Worm (Caenorhabditis elegans) whole organism, L3 larva: Measurements from ENCODE around the gene F09G2.8.

Source experiments
- R02D3.7 ChIP-seq: fragments of 150-350 bp; optimal IDR thresholded peaks from 2 replicates; lab custom pipeline; 2014; ENCODE audit warnings: missing biosample characterization, missing genetic modification characterization
- ZK546.5 ChIP-seq: sonication (generic microtip); optimal IDR thresholded peaks from 2 replicates; lab custom pipeline; 2017; ENCODE audit warnings: missing biosample characterization, missing genetic modification characterization
- aly-2 ChIP-seq: fragments of 150-350 bp; optimal IDR thresholded peaks from 2 replicates; lab custom pipeline; 2014; ENCODE audit warnings: missing biosample characterization, missing genetic modification characterization
- ceh-16 ChIP-seq: sonication (generic microtip); optimal IDR thresholded peaks from 2 replicates; lab custom pipeline; 2017; ENCODE audit warnings: missing biosample characterization, missing genetic modification characterization
- ceh-28 ChIP-seq: fragments of 150-350 bp; optimal IDR thresholded peaks from 2 replicates; lab custom pipeline; 2014; ENCODE audit warnings: missing biosample characterization, missing genetic modification reagents, missing genetic modification characterization
- ceh-82 ChIP-seq: fragments of 150-350 bp; optimal IDR thresholded peaks from 2 replicates; lab custom pipeline; 2014; ENCODE audit warnings: missing biosample characterization, missing genetic modification characterization
- ceh-9 ChIP-seq: sonication (generic microtip); optimal IDR thresholded peaks from 2 replicates; lab custom pipeline; 2018; ENCODE audit warnings: missing biosample characterization, missing genetic modification characterization
- daf-12 ChIP-seq: fragments of 150-350 bp; optimal IDR thresholded peaks from 2 replicates; lab custom pipeline; 2014; ENCODE audit warnings: missing biosample characterization, missing genetic modification reagents, missing genetic modification characterization
- egl-27 ChIP-seq: sonication (generic microtip); optimal IDR thresholded peaks from 4 replicates; lab custom pipeline; 2017; ENCODE audit warnings: missing biosample characterization, missing genetic modification reagents, missing genetic modification characterization
- elt-1 ChIP-seq: fragments of 150-350 bp; optimal IDR thresholded peaks from 2 replicates; lab custom pipeline; 2014; ENCODE audit warnings: missing biosample characterization, missing genetic modification characterization
- elt-2 ChIP-seq: sonication (generic microtip); optimal IDR thresholded peaks from 2 replicates; lab custom pipeline; 2016; ENCODE audit warnings: missing genetic modification reagents, mild to moderate bottlenecking, missing genetic modification characterization, missing compliant biosample characterization
- elt-3 ChIP-seq, 3 experiments: fragments of 150-350 bp in 1 of 3; sonication (generic microtip) in 2 of 3; optimal IDR thresholded peaks; 2 replicates in 2 of 3; 4 replicates in 1 of 3; lab custom pipeline; 2014 to 2017; ENCODE audit warnings: missing biosample characterization in 3 of 3, missing genetic modification characterization in 3 of 3
- eor-1 ChIP-seq, 2 experiments: fragments of 150-350 bp; optimal IDR thresholded peaks; 2 replicates each; lab custom pipeline; 2014 to 2018; ENCODE audit warnings: missing biosample characterization in 2 of 2, missing genetic modification characterization in 2 of 2
- fkh-10 ChIP-seq: sonication (generic microtip); optimal IDR thresholded peaks from 2 replicates; lab custom pipeline; 2017; ENCODE audit warnings: missing biosample characterization, missing genetic modification reagents, missing genetic modification characterization
- fkh-2 ChIP-seq: fragments of 150-350 bp; optimal IDR thresholded peaks from 2 replicates; lab custom pipeline; 2014; ENCODE audit warnings: missing biosample characterization, missing genetic modification reagents, missing genetic modification characterization
- fos-1 ChIP-seq: fragments of 150-350 bp; optimal IDR thresholded peaks from 2 replicates; lab custom pipeline; 2014; ENCODE audit warnings: missing biosample characterization, missing genetic modification characterization
- lin-15B ChIP-seq: fragments of 150-350 bp; optimal IDR thresholded peaks from 2 replicates; lab custom pipeline; 2014; ENCODE audit warnings: missing biosample characterization, missing genetic modification characterization
- lsy-12 ChIP-seq: sonication (generic microtip); optimal IDR thresholded peaks from 2 replicates; lab custom pipeline; 2016; ENCODE audit warnings: mild to moderate bottlenecking, missing genetic modification characterization, missing compliant biosample characterization
- mdl-1 ChIP-seq: fragments of 150-350 bp; optimal IDR thresholded peaks from 2 replicates; lab custom pipeline; 2014; ENCODE audit warnings: missing biosample characterization, missing genetic modification characterization
- mml-1 ChIP-seq: fragments of 150-350 bp; sonication (generic microtip); optimal IDR thresholded peaks from 3 replicates; lab custom pipeline; 2014; ENCODE audit warnings: missing biosample characterization, missing genetic modification characterization
- nfya-1 ChIP-seq: sonication (generic microtip); optimal IDR thresholded peaks from 2 replicates; lab custom pipeline; 2017; ENCODE audit warnings: missing genetic modification characterization, mild to moderate bottlenecking, missing compliant biosample characterization, antibody characterized with exemption, moderate library complexity; ENCODE audit not compliant: insufficient read depth
- nhr-11 ChIP-seq: fragments of 150-350 bp; optimal IDR thresholded peaks from 2 replicates; lab custom pipeline; 2014; ENCODE audit warnings: missing biosample characterization, missing genetic modification characterization
- nhr-12 ChIP-seq: fragments of 150-350 bp; optimal IDR thresholded peaks from 2 replicates; lab custom pipeline; 2014; ENCODE audit warnings: missing biosample characterization, missing genetic modification characterization
- nhr-23 ChIP-seq: fragments of 150-350 bp; optimal IDR thresholded peaks from 2 replicates; lab custom pipeline; 2014; ENCODE audit warnings: missing biosample characterization, missing genetic modification reagents, missing genetic modification characterization
- nhr-237 ChIP-seq: fragments of 150-350 bp; optimal IDR thresholded peaks from 2 replicates; lab custom pipeline; 2014; ENCODE audit warnings: missing biosample characterization, missing genetic modification characterization
- nhr-25 ChIP-seq: sonication (generic microtip); optimal IDR thresholded peaks from 2 replicates; lab custom pipeline; 2017; ENCODE audit warnings: missing biosample characterization, missing genetic modification characterization
- nhr-28 ChIP-seq: fragments of 150-350 bp; optimal IDR thresholded peaks from 2 replicates; lab custom pipeline; 2014; ENCODE audit warnings: missing biosample characterization, missing genetic modification characterization
- nhr-76 ChIP-seq: fragments of 150-350 bp; sonication (generic microtip); optimal IDR thresholded peaks from 5 replicates; lab custom pipeline; 2014; ENCODE audit warnings: missing biosample characterization, missing genetic modification characterization
- nhr-77 ChIP-seq: fragments of 150-350 bp; optimal IDR thresholded peaks from 2 replicates; lab custom pipeline; 2014; ENCODE audit warnings: missing biosample characterization, missing genetic modification characterization
- pha-4 ChIP-seq: fragments of 150-350 bp; optimal IDR thresholded peaks from 2 replicates; lab custom pipeline; 2014; ENCODE audit warnings: missing biosample characterization, missing genetic modification reagents, missing genetic modification characterization
- pqm-1 ChIP-seq: fragments of 150-350 bp; optimal IDR thresholded peaks from 2 replicates; lab custom pipeline; 2017; ENCODE audit warnings: missing biosample characterization, missing genetic modification characterization, inconsistent platforms
- sea-2 ChIP-seq: fragments of 150-350 bp; sonication (generic microtip); optimal IDR thresholded peaks from 4 replicates; lab custom pipeline; 2014; ENCODE audit warnings: missing biosample characterization, missing genetic modification reagents, missing genetic modification characterization
- skn-1 ChIP-seq: fragments of 150-350 bp; optimal IDR thresholded peaks from 2 replicates; lab custom pipeline; 2014; ENCODE audit warnings: missing biosample characterization, missing genetic modification characterization
- snpc-4 ChIP-seq: fragments of 150-350 bp; optimal IDR thresholded peaks from 2 replicates; lab custom pipeline; 2014; ENCODE audit warnings: missing biosample characterization, missing genetic modification characterization
- tbx-2 ChIP-seq: sonication (generic microtip); optimal IDR thresholded peaks from 2 replicates; lab custom pipeline; 2016; ENCODE audit warnings: mild to moderate bottlenecking, missing genetic modification characterization, missing compliant biosample characterization
- unc-62 ChIP-seq: fragments of 150-350 bp; sonication (generic microtip); optimal IDR thresholded peaks from 4 replicates; lab custom pipeline; 2014; ENCODE audit warnings: missing biosample characterization, missing genetic modification reagents, missing genetic modification characterization
- zag-1 ChIP-seq: fragments of 150-350 bp; optimal IDR thresholded peaks from 2 replicates; lab custom pipeline; 2014; ENCODE audit warnings: missing biosample characterization, missing genetic modification characterization
- ztf-11 ChIP-seq: fragments of 150-350 bp; optimal IDR thresholded peaks from 2 replicates; lab custom pipeline; 2014; ENCODE audit warnings: missing biosample characterization, missing genetic modification characterization
- ztf-4 ChIP-seq: fragments of 150-350 bp; optimal IDR thresholded peaks from 2 replicates; lab custom pipeline; 2014; ENCODE audit warnings: missing biosample characterization, missing genetic modification characterization

Gene F09G2.8

DNA sequence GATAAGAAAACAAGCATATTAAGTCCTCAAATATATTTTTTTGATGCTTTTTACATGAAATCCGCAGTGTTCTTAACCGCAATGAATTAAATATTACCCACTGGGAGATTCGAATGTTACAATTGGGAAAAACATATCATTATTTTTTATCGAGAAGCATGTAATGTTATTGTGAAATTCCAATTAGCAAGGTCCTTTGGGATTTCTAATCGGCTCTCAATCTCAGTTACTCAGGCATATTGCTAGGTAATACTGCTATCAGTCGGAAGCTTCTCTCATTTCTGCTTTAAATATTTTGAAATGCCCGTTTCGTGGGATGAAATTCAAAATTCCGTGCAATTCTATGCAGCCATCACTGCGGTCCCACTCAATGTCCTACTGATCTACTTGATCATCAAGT is 34.1 kb downstream of the F09G2.8 start, which contains the start of gene str-204:
Gene str-204 (plus strand): TSS at position 301 of the 400 bp plus-strand sequence.
- TF ChIP-seq R02D3.7 (tag; lab: Kevin White, UChicago) (no peak), ZK546.5 (tag; lab: Kevin White, UChicago) (no peak), nhr-23 (no peak), ztf-4 (tag; lab: Kevin White, UChicago) (no peak), elt-3 (tag; optimal IDR thresholded peaks at IDR 0.05; lab: Kevin White, UChicago) (no peak), egl-27 (tag; lab: Kevin White, UChicago) (no peak), tbx-2 (tag; lab: Kevin White, UChicago) (no peak), ceh-82 (tag; lab: Kevin White, UChicago) (no peak), mdl-1 (tag; lab: Kevin White, UChicago) (no peak), nhr-25 (tag; lab: Kevin White, UChicago) (no peak), nhr-12 (no peak), lin-15B (tag; lab: Kevin White, UChicago) (no peak), snpc-4 (tag; lab: Kevin White, UChicago) (no peak), skn-1 (tag; lab: Kevin White, UChicago) (no peak), nhr-28 (tag; lab: Kevin White, UChicago) (no peak), fkh-2 (tag; lab: Kevin White, UChicago) (no peak), aly-2 (tag; lab: Kevin White, UChicago) (no peak), nfya-1 (tag; lab: Kevin White, UChicago) (no peak), daf-12 (no peak), zag-1 (tag; lab: Kevin White, UChicago) (no peak)

ce11 chrV:7157089-7157488 is 36.4 kb downstream of the F09G2.8 start, which contains the start of gene ugt-39:
ugt-39 (plus strand) TSS chrV:7157142.
- TF ChIP-seq fos-1 (tag; lab: Kevin White, UChicago) (no peak), elt-2 (tag; lab: Kevin White, UChicago) (peak; percentile 61), lsy-12 (tag; lab: Kevin White, UChicago) (no peak), nhr-77 (tag; lab: Kevin White, UChicago) (no peak), ztf-11 (no peak), ZK546.5 (tag; lab: Kevin White, UChicago) (no peak), aly-2 (tag; lab: Kevin White, UChicago) (no peak), ceh-28 (no peak), sea-2 (GFP tag; lab: Kevin White, UChicago) (no peak), nhr-28 (tag; lab: Kevin White, UChicago) (no peak), mdl-1 (tag; lab: Kevin White, UChicago) (no peak), pqm-1 (peak; percentile 69), tbx-2 (tag; lab: Kevin White, UChicago) (no peak), zag-1 (tag; lab: Kevin White, UChicago) (no peak), skn-1 (tag; lab: Kevin White, UChicago) (peak; percentile 38), nfya-1 (tag; lab: Kevin White, UChicago) (no peak), elt-3 (tag; optimal IDR thresholded peaks at IDR 0.05; lab: Kevin White, UChicago) (no peak), snpc-4 (tag; lab: Kevin White, UChicago) (no peak)

DNA sequence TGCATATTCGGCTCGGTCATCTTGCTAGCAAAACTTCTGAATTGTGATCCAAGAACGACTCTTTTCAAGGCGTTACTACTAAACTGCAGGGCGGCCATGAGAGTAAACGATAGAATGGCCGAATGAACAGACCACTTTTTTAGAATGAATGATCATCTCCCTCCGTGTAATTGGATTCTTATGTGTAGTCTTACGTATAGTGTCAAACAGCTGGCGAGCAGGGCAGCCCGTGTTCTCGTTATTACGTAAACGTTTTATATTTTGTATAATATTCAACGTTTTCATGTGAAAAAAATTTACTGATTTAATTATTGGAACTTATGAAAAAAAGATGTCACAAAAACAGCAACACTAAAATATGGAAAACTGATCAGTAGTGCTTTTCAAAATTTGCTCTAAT is 37.4 kb downstream of the F09G2.8 start, which contains the start of gene F10D2.10:
Gene F10D2.10 (minus strand): TSS at position 101 of the 400 bp plus-strand sequence.
- TF ChIP-seq zag-1 (tag; lab: Kevin White, UChicago) (no peak), snpc-4 (tag; lab: Kevin White, UChicago) (no peak), R02D3.7 (tag; lab: Kevin White, UChicago) (no peak), ztf-11 (no peak), elt-3 (tag; optimal IDR thresholded peaks at IDR 0.05; lab: Kevin White, UChicago) (no peak), nhr-23 (no peak), unc-62 (GFP tag; lab: Kevin White, UChicago) (no peak), nhr-12 (no peak), elt-2 (tag; lab: Kevin White, UChicago) (no peak), fkh-2 (tag; lab: Kevin White, UChicago) (no peak), nfya-1 (tag; lab: Kevin White, UChicago) (no peak), nhr-237 (tag; lab: Kevin White, UChicago) (no peak), lsy-12 (tag; lab: Kevin White, UChicago) (no peak), mml-1 (tag; lab: Kevin White, UChicago) (no peak), fkh-10 (no peak)

DNA sequence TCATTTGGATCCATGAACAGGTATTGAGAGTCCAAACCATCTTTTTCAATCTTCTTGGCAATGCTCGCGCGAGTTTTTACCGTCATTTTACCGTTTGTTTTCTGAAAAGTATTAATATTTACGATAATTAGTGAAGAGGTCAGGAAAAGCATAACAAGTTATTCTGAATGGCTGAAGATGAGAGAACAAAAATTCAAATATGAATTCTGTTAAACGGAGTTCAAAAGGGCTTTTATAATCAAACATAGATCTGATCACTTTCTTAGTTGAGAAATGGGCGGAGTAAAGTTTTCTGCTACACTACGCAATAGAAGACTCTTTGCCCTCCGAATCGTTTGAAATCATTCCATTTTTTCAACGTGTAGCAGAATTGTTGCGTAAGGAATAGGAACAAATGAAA is 40.4 kb downstream of the F09G2.8 start, which contains the start of gene fat-7:
Gene fat-7 (minus strand): TSS at position 101 of the 400 bp plus-strand sequence.
- TF ChIP-seq nhr-76 (no peak), nhr-237 (tag; lab: Kevin White, UChicago) (no peak), eor-1 (tag; optimal IDR thresholded peaks at IDR 0.05; lab: Kevin White, UChicago) (no peak), pha-4 (no peak), R02D3.7 (tag; lab: Kevin White, UChicago) (no peak), nhr-11 (tag; lab: Kevin White, UChicago) (no peak), ZK546.5 (tag; lab: Kevin White, UChicago) (no peak), nhr-12 (no peak), fkh-2 (tag; lab: Kevin White, UChicago) (no peak), pqm-1 (no peak), ceh-16 (tag; lab: Kevin White, UChicago) (no peak), ceh-9 (tag; lab: Kevin White, UChicago) (no peak), elt-1 (tag; lab: Kevin White, UChicago) (no peak), nhr-25 (tag; lab: Kevin White, UChicago) (no peak), daf-12 (no peak)
